Fruit fly (Drosophila melanogaster) whole organism, embryonic: ENCODE measurements around the gene Trf4-1.

ENCODE experiments used
- Adf1 ChIP-seq: fragments of 200-800 bp; sonication (Bioruptor generic); IDR thresholded peaks from 2 replicates; pipeline ENCODE4 v1.3.6; 2022; ENCODE audit warnings: missing biosample characterization, missing genetic modification characterization
- CG10267 ChIP-seq: fragments of 200-800 bp; sonication (Bioruptor generic); optimal IDR thresholded peaks from 2 replicates; lab custom pipeline; 2018; ENCODE audit warnings: missing biosample characterization, mild to moderate bottlenecking, missing genetic modification characterization, moderate library complexity
- CG10366 ChIP-seq: fragments of 200-800 bp; sonication (Bioruptor generic); IDR thresholded peaks from 2 replicates; pipeline ENCODE4 v1.3.6; 2022; ENCODE audit warnings: missing biosample characterization, missing genetic modification characterization
- CG11456 ChIP-seq: fragments of 200-800 bp; sonication (Bioruptor generic); IDR thresholded peaks from 3 replicates; pipeline ENCODE4 v1.3.6; 2022; ENCODE audit warnings: missing biosample characterization, missing genetic modification characterization
- CG12155 ChIP-seq: fragments of 200-800 bp; sonication (Bioruptor generic); optimal IDR thresholded peaks from 3 replicates; lab custom pipeline; 2016; ENCODE audit warnings: missing biosample characterization, missing genetic modification characterization
- CG12219 ChIP-seq: fragments of 200-800 bp; sonication (Bioruptor generic); optimal IDR thresholded peaks from 3 replicates; lab custom pipeline; 2018; ENCODE audit warnings: missing biosample characterization, mild to moderate bottlenecking, missing genetic modification characterization
- CG12659 ChIP-seq: fragments of 200-800 bp; sonication (Bioruptor generic); optimal IDR thresholded peaks from 3 replicates; lab custom pipeline; 2017; ENCODE audit warnings: mild to moderate bottlenecking, missing biosample characterization, missing genetic modification reagents, missing genetic modification characterization
- CG12942 ChIP-seq: fragments of 200-800 bp; sonication (Bioruptor generic); optimal IDR thresholded peaks from 3 replicates; lab custom pipeline; 2016; ENCODE audit warnings: missing biosample characterization, missing genetic modification characterization
- CG13624 ChIP-seq: fragments of 200-800 bp; sonication (Bioruptor generic); optimal IDR thresholded peaks from 2 replicates; lab custom pipeline; 2016; ENCODE audit warnings: missing biosample characterization, missing genetic modification characterization
- CG15696 ChIP-seq: fragments of 200-800 bp; sonication (Bioruptor generic); optimal IDR thresholded peaks from 2 replicates; lab custom pipeline; 2019; ENCODE audit warnings: missing biosample characterization, mild to moderate bottlenecking, missing genetic modification characterization, moderate library complexity
- CG17361 ChIP-seq: fragments of 200-800 bp; sonication (Bioruptor generic); IDR thresholded peaks from 3 replicates; pipeline ENCODE4 v1.3.6; 2022; ENCODE audit warnings: missing biosample characterization, missing genetic modification characterization
- CG17568 ChIP-seq: fragments of 200-800 bp; sonication (Bioruptor generic); optimal IDR thresholded peaks from 2 replicates; lab custom pipeline; 2018; ENCODE audit warnings: missing biosample characterization, mild to moderate bottlenecking, missing genetic modification characterization, moderate library complexity
- CG17912 ChIP-seq: fragments of 200-800 bp; sonication (Bioruptor generic); optimal IDR thresholded peaks from 2 replicates; lab custom pipeline; 2018; ENCODE audit warnings: missing biosample characterization, mild to moderate bottlenecking, missing genetic modification characterization
- CG31441 ChIP-seq: fragments of 200-800 bp; sonication (Bioruptor generic); IDR thresholded peaks from 2 replicates; pipeline ENCODE4 v1.3.6; 2022; ENCODE audit warnings: missing biosample characterization, missing genetic modification characterization
- CG3163 ChIP-seq: fragments of 200-800 bp; sonication (Bioruptor generic); optimal IDR thresholded peaks from 3 replicates; lab custom pipeline; 2016; ENCODE audit warnings: missing biosample characterization, missing genetic modification characterization
- CG33213 ChIP-seq: fragments of 200-800 bp; sonication (Bioruptor generic); optimal IDR thresholded peaks from 3 replicates; lab custom pipeline; 2016; ENCODE audit warnings: missing biosample characterization, missing genetic modification characterization
- CG34376 ChIP-seq: fragments of 200-800 bp; sonication (Bioruptor generic); optimal IDR thresholded peaks from 2 replicates; lab custom pipeline; 2018; ENCODE audit warnings: missing biosample characterization, mild to moderate bottlenecking, missing genetic modification characterization
- CG6654 ChIP-seq: fragments of 200-800 bp; sonication (Bioruptor generic); optimal IDR thresholded peaks from 2 replicates; lab custom pipeline; 2017; ENCODE audit warnings: missing biosample characterization, mild to moderate bottlenecking, missing genetic modification characterization
- CG6689 ChIP-seq: fragments of 200-800 bp; sonication (Bioruptor generic); IDR thresholded peaks from 2 replicates; pipeline ENCODE4 v1.3.6; 2022; ENCODE audit warnings: missing biosample characterization, missing genetic modification characterization
- CG8944 ChIP-seq: fragments of 200-800 bp; sonication (Bioruptor generic); optimal IDR thresholded peaks from 3 replicates; lab custom pipeline; 2016; ENCODE audit warnings: missing biosample characterization, missing genetic modification characterization
- CG9215 ChIP-seq: fragments of 200-800 bp; sonication (Bioruptor generic); IDR thresholded peaks from 2 replicates; pipeline ENCODE4 v1.3.6; 2022; ENCODE audit warnings: missing biosample characterization, missing genetic modification characterization
- CrebB ChIP-seq: fragments of 200-800 bp; sonication (Bioruptor generic); optimal IDR thresholded peaks from 3 replicates; lab custom pipeline; 2018; ENCODE audit warnings: missing biosample characterization, mild to moderate bottlenecking, missing genetic modification characterization
- Deaf1 ChIP-seq: fragments of 200-800 bp; optimal IDR thresholded peaks from 3 replicates; lab custom pipeline; 2019; ENCODE audit warnings: missing biosample characterization, mild to moderate bottlenecking, missing genetic modification characterization, moderate library complexity
- E2f2 ChIP-seq: fragments of 200-800 bp; sonication (Bioruptor generic); IDR thresholded peaks from 2 replicates; pipeline ENCODE4 v1.3.6; 2022; ENCODE audit warnings: missing biosample characterization, missing genetic modification characterization
- Fer3 ChIP-seq: fragments of 200-800 bp; sonication (Bioruptor generic); optimal IDR thresholded peaks from 2 replicates; lab custom pipeline; 2018; ENCODE audit warnings: missing biosample characterization, mild to moderate bottlenecking, missing genetic modification characterization, moderate library complexity
- Gsc ChIP-seq: fragments of 200-800 bp; sonication (Bioruptor generic); IDR thresholded peaks from 2 replicates; pipeline ENCODE4 v1.3.6; 2022; ENCODE audit warnings: missing biosample characterization, missing genetic modification characterization
- HLH4C ChIP-seq: fragments of 200-800 bp; sonication (Bioruptor generic); IDR thresholded peaks from 3 replicates; pipeline ENCODE4 v1.3.6; 2022; ENCODE audit warnings: missing biosample characterization, missing genetic modification characterization; ENCODE audit not compliant: partially characterized antibody
- Hr78 ChIP-seq, 2 experiments: fragments of 200-800 bp in 1 of 2; fragments of >200 bp in 1 of 2; sonication (Bioruptor generic) in 1 of 2; optimal IDR thresholded peaks; 2 replicates each; lab custom pipeline; 2017 to 2019; ENCODE audit warnings: missing biosample characterization in 2 of 2, missing genetic modification characterization in 2 of 2, mild to moderate bottlenecking in 1 of 2, moderate library complexity in 1 of 2
- Jarid2 ChIP-seq: fragments of 200-800 bp; sonication (Bioruptor generic); optimal IDR thresholded peaks from 3 replicates; lab custom pipeline; 2017; ENCODE audit warnings: mild to moderate bottlenecking, missing biosample characterization, missing genetic modification reagents, missing genetic modification characterization
- NC2β ChIP-seq: fragments of 200-800 bp; sonication (Bioruptor generic); optimal IDR thresholded peaks from 2 replicates; lab custom pipeline; 2016; ENCODE audit warnings: missing biosample characterization, missing genetic modification characterization
- Oli ChIP-seq: fragments of 200-800 bp; sonication (Bioruptor generic); optimal IDR thresholded peaks from 2 replicates; lab custom pipeline; 2018; ENCODE audit warnings: missing biosample characterization, mild to moderate bottlenecking, missing genetic modification characterization, moderate library complexity
- Sry-δ ChIP-seq: fragments of 200-800 bp; sonication (Bioruptor generic); optimal IDR thresholded peaks from 2 replicates; lab custom pipeline; 2016; ENCODE audit warnings: missing biosample characterization, missing genetic modification characterization
- abd-A ChIP-seq: fragments of 200-800 bp; sonication (Bioruptor generic); optimal IDR thresholded peaks from 3 replicates; lab custom pipeline; 2019; ENCODE audit warnings: missing biosample characterization, mild to moderate bottlenecking, missing genetic modification characterization, moderate library complexity
- aop ChIP-seq: fragments of 200-800 bp; sonication (Bioruptor generic); IDR thresholded peaks from 2 replicates; pipeline ENCODE4 v1.3.6; 2022; ENCODE audit warnings: missing biosample characterization, missing genetic modification characterization
- cas ChIP-seq: fragments of 200-800 bp; sonication (Bioruptor generic); IDR thresholded peaks from 2 replicates; pipeline ENCODE4 v1.3.6; 2022; ENCODE audit warnings: missing biosample characterization, missing genetic modification characterization
- cg ChIP-seq: fragments of 200-800 bp; sonication (Bioruptor generic); optimal IDR thresholded peaks from 3 replicates; lab custom pipeline; 2019; ENCODE audit warnings: missing biosample characterization, mild to moderate bottlenecking, missing genetic modification characterization, moderate library complexity
- fru ChIP-seq: fragments of >200 bp; optimal IDR thresholded peaks from 2 replicates; lab custom pipeline; 2017
- ftz-f1 ChIP-seq: fragments of 200-800 bp; sonication (Bioruptor generic); optimal IDR thresholded peaks from 2 replicates; lab custom pipeline; 2016; ENCODE audit warnings: missing biosample characterization, missing genetic modification characterization
- gfzf ChIP-seq: fragments of 200-800 bp; sonication (Bioruptor generic); optimal IDR thresholded peaks from 2 replicates; lab custom pipeline; 2016; ENCODE audit warnings: missing biosample characterization, mild to moderate bottlenecking, missing genetic modification characterization, moderate library complexity
- grn ChIP-seq: fragments of 200-800 bp; sonication (Bioruptor generic); optimal IDR thresholded peaks from 3 replicates; lab custom pipeline; 2017; ENCODE audit warnings: missing biosample characterization, missing genetic modification characterization
- gro ChIP-seq: fragments of 200-800 bp; sonication (Bioruptor generic); optimal IDR thresholded peaks from 2 replicates; lab custom pipeline; 2016; ENCODE audit warnings: missing biosample characterization, missing genetic modification characterization
- gsb-n ChIP-seq: fragments of 200-800 bp; sonication (Bioruptor generic); optimal IDR thresholded peaks from 3 replicates; lab custom pipeline; 2018; ENCODE audit warnings: missing biosample characterization, mild to moderate bottlenecking, missing genetic modification characterization
- h ChIP-seq: fragments of >200 bp; optimal IDR thresholded peaks from 2 replicates; lab custom pipeline; 2017
- lilli ChIP-seq: fragments of 200-800 bp; sonication (Bioruptor generic); optimal IDR thresholded peaks from 3 replicates; lab custom pipeline; 2016; ENCODE audit warnings: missing biosample characterization, missing genetic modification characterization
- oc ChIP-seq: fragments of 200-800 bp; sonication (Bioruptor generic); optimal IDR thresholded peaks from 2 replicates; lab custom pipeline; 2018; ENCODE audit warnings: missing biosample characterization, mild to moderate bottlenecking, missing genetic modification characterization, moderate library complexity
- phol ChIP-seq: fragments of 200-800 bp; sonication (Bioruptor generic); optimal IDR thresholded peaks from 3 replicates; lab custom pipeline; 2018; ENCODE audit warnings: missing biosample characterization, mild to moderate bottlenecking, missing genetic modification characterization, moderate library complexity
- pum ChIP-seq: fragments of 200-800 bp; sonication (Bioruptor generic); optimal IDR thresholded peaks from 2 replicates; lab custom pipeline; 2016; ENCODE audit warnings: missing biosample characterization, missing genetic modification characterization
- ro ChIP-seq: fragments of 200-800 bp; sonication (Bioruptor generic); IDR thresholded peaks from 2 replicates; pipeline ENCODE4 v1.3.6; 2022; ENCODE audit warnings: missing biosample characterization, missing genetic modification characterization
- scrt ChIP-seq: fragments of 200-800 bp; sonication (Bioruptor generic); optimal IDR thresholded peaks from 2 replicates; lab custom pipeline; 2018; ENCODE audit warnings: missing biosample characterization, mild to moderate bottlenecking, missing genetic modification characterization, moderate library complexity
- seq ChIP-seq: fragments of 200-800 bp; sonication (Bioruptor generic); IDR thresholded peaks from 2 replicates; pipeline ENCODE4 v1.3.6; 2022; ENCODE audit warnings: missing biosample characterization, missing genetic modification characterization
- sim ChIP-seq: fragments of 200-800 bp; sonication (Bioruptor generic); IDR thresholded peaks from 2 replicates; pipeline ENCODE4 v1.3.6; 2022; ENCODE audit warnings: missing biosample characterization, missing genetic modification characterization
- ssp ChIP-seq: fragments of 200-800 bp; sonication (Bioruptor generic); IDR thresholded peaks from 2 replicates; pipeline ENCODE4 v1.3.6; 2022; ENCODE audit warnings: missing biosample characterization, missing genetic modification characterization
- unpg ChIP-seq: fragments of 200-800 bp; sonication (Bioruptor generic); optimal IDR thresholded peaks from 3 replicates; lab custom pipeline; 2018; ENCODE audit warnings: missing biosample characterization, mild to moderate bottlenecking, missing genetic modification characterization, moderate library complexity

Trf4-1 gene

DNA sequence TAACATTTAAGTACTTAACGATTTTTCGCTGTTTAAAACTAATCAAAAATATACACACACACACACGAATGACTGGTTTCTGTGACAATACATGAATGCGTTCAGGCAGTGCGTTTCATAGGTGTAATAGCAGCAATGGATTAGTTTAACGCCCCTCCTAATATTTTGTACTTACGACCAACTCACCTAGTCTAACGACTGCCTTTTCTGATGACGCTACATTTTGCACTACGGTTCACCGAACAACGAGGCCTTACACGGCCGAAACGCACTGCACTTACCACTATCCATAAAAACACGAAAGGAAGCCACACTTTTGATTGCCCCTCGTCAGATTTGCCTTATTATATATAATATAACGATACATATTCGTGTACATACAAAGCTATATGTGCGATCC is 41.0 kb downstream of the Trf4-1 start (continued):
- TF ChIP-seq oc (tag; lab: Kevin White, UChicago) = peak; percentile 57
- TF ChIP-seq CG12219 (GFP tag; lab: Kevin White, UChicago) = no peak
- no peak for TF ChIP-seq ro (GFP tag; lab: Robert Waterston, UW)
- TF ChIP-seq scrt (GFP tag; lab: Kevin White, UChicago) = no peak
- no peak for TF ChIP-seq CG31441 (GFP tag; lab: Robert Waterston, UW)
- TF ChIP-seq CG17361 = no peak
- peak; percentile 44 for TF ChIP-seq phol
- TF ChIP-seq aop = no peak
- peak; percentile 25; the same call in 1 of the 2 replicates for TF ChIP-seq sim (GFP tag; lab: Robert Waterston, UW)
- TF ChIP-seq gsb-n (tag; lab: Kevin White, UChicago) = no peak
- no peak for TF ChIP-seq h (lab: Kevin White, UChicago)
- no peak for TF ChIP-seq CG3163
- TF ChIP-seq Deaf1 (tag; lab: Kevin White, UChicago) = no peak
- TF ChIP-seq CG15696 (tag; lab: Kevin White, UChicago) = peak; percentile 14
- TF ChIP-seq Jarid2 (GFP tag; lab: Kevin White, UChicago) = no peak
- peak; percentile 38 for TF ChIP-seq lilli (GFP tag; lab: Kevin White, UChicago)
- no peak for TF ChIP-seq CrebB
- TF ChIP-seq CG9215 (GFP tag; lab: Robert Waterston, UW) = no peak
- TF ChIP-seq CG12659 (GFP tag; lab: Kevin White, UChicago) = no peak
- no peak for TF ChIP-seq gro (GFP tag; lab: Kevin White, UChicago)
- no peak for TF ChIP-seq pum (GFP tag; lab: Kevin White, UChicago)
- no peak for TF ChIP-seq CG13624 (GFP tag; lab: Kevin White, UChicago)
- no peak for TF ChIP-seq CG17912 (GFP tag; lab: Kevin White, UChicago)

- no peak for TF ChIP-seq unpg (GFP tag; lab: Kevin White, UChicago)
- TF ChIP-seq abd-A (tag; lab: Kevin White, UChicago) = no peak
- no peak for TF ChIP-seq CG17568 (GFP tag; lab: Kevin White, UChicago)
- no peak for TF ChIP-seq cas (GFP tag; lab: Robert Waterston, UW)
- 0 out of 2 replicates have a peak, but pooled peaks have one; percentile 11 for TF ChIP-seq ssp (GFP tag; lab: Robert Waterston, UW)
- no peak for TF ChIP-seq CG10366 (GFP tag; lab: Robert Waterston, UW)
- TF ChIP-seq CG6654 = no peak
- TF ChIP-seq gfzf (GFP tag; lab: Kevin White, UChicago) = peak; percentile 52
- TF ChIP-seq E2f2 (GFP tag; lab: Robert Waterston, UW) = peak; percentile 82
- peak; percentile 96 for TF ChIP-seq Sry-δ (GFP tag; lab: Kevin White, UChicago)
- TF ChIP-seq cg = no peak
- peak; percentile 76 for TF ChIP-seq HLH4C
- TF ChIP-seq CG33213 = peak; percentile 60
- no peak for TF ChIP-seq CG34376 (GFP tag; lab: Kevin White, UChicago)
- no peak for TF ChIP-seq Adf1 (GFP tag; lab: Robert Waterston, UW)
- peak; percentile 2 for TF ChIP-seq ftz-f1 (GFP tag; lab: Kevin White, UChicago)
- TF ChIP-seq grn (GFP tag; lab: Kevin White, UChicago) = peak; percentile 12
- peak; percentile 49; the same call in 1 of the 3 replicates for TF ChIP-seq CG11456
- TF ChIP-seq Hr78 (GFP tag; optimal IDR thresholded peaks at IDR 0.05; lab: Kevin White, UChicago) = no peak
- TF ChIP-seq NC2β (GFP tag; lab: Kevin White, UChicago) = no peak
- TF ChIP-seq Oli (tag; lab: Kevin White, UChicago) = no peak
- peak; percentile 20 for TF ChIP-seq CG12942
- no peak for TF ChIP-seq Fer3
- no peak for TF ChIP-seq Gsc (GFP tag; lab: Robert Waterston, UW)
- TF ChIP-seq CG10267 = peak; percentile 96
- TF ChIP-seq CG6689 (GFP tag; lab: Robert Waterston, UW) = no peak
- peak; percentile 9 for TF ChIP-seq CG8944 (GFP tag; lab: Kevin White, UChicago)
- TF ChIP-seq fru (lab: Kevin White, UChicago) = no peak
- TF ChIP-seq seq (GFP tag; lab: Robert Waterston, UW) = no peak
- no peak for TF ChIP-seq CG12155 (GFP tag; lab: Kevin White, UChicago)
Observed at dm6 chrX:8606206-8606605, 46.1 kb downstream of the Trf4-1 start, which contains the start of gene Caf1-180. Caf1-180 (minus strand) TSS chrX:8606304.
